Worm (Caenorhabditis elegans): ENCODE measurements around the gene klp-3.

DNA sequence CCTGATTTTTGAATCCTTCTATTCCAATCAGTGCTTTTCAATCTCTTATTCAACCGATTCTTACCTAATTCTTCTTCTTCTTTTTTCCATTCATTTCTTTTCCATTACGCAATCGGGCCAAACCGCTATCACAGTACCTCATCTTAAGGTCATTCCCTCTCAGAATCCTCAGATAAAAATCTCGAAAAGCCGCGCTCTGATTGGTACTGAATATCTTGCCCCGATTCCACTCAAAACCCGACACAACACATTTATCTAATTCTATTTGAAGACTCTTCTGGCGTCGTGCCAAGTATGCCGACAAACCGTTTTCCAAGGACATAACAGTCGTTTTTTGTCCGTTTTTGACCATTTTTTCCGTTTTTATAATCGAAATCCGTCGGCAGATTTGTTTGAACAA lies 40.3 kb upstream of the klp-3 start:
- no peak for TF ChIP-seq fos-1 (tag; optimal IDR thresholded peaks at IDR 0.05)
- TF ChIP-seq jun-1 (tag; optimal IDR thresholded peaks at IDR 0.05), result no peak
- TF ChIP-seq ztf-4 (tag; optimal IDR thresholded peaks at IDR 0.05), result no peak
